Fruit fly (Drosophila melanogaster) whole organism, embryonic: Measurements from ENCODE around the gene CheA75a.

Experiments
- CG5245 ChIP-seq: fragments of 200-800 bp; sonication (Bioruptor generic); optimal IDR thresholded peaks from 3 replicates; lab custom pipeline; 2016; ENCODE audit warnings: missing biosample characterization, missing genetic modification characterization
- CG7839 ChIP-seq: fragments of 200-800 bp; sonication (Bioruptor generic); optimal IDR thresholded peaks from 3 replicates; lab custom pipeline; 2018; ENCODE audit warnings: missing biosample characterization, mild to moderate bottlenecking, missing genetic modification characterization, moderate library complexity
- CG9727 ChIP-seq: fragments of 200-800 bp; sonication (Bioruptor generic); optimal IDR thresholded peaks from 3 replicates; lab custom pipeline; 2017; ENCODE audit warnings: missing biosample characterization, mild to moderate bottlenecking, missing genetic modification characterization
- D19B ChIP-seq: fragments of 200-800 bp; sonication (Bioruptor generic); optimal IDR thresholded peaks from 2 replicates; lab custom pipeline; 2017; ENCODE audit warnings: missing biosample characterization, mild to moderate bottlenecking, missing genetic modification characterization
- Dip3 ChIP-seq: fragments of 200-800 bp; sonication (Bioruptor generic); optimal IDR thresholded peaks from 3 replicates; lab custom pipeline; 2016; ENCODE audit warnings: missing biosample characterization, missing genetic modification characterization
- Hey ChIP-seq: fragments of 200-800 bp; sonication (Bioruptor generic); optimal IDR thresholded peaks from 3 replicates; lab custom pipeline; 2018; ENCODE audit warnings: missing biosample characterization, mild to moderate bottlenecking, missing genetic modification characterization
- Hr3 ChIP-seq: fragments of 200-800 bp; sonication (Bioruptor generic); optimal IDR thresholded peaks from 3 replicates; lab custom pipeline; 2016; ENCODE audit warnings: missing biosample characterization, missing genetic modification characterization
- btn ChIP-seq: fragments of 200-800 bp; sonication (Bioruptor generic); optimal IDR thresholded peaks from 2 replicates; lab custom pipeline; 2016; ENCODE audit warnings: missing biosample characterization, missing genetic modification characterization
- chif ChIP-seq, 2 experiments: fragments of 200-800 bp; sonication (Bioruptor generic); optimal IDR thresholded peaks; 3 replicates each; lab custom pipeline; 2016; ENCODE audit warnings: missing biosample characterization in 2 of 2, missing genetic modification characterization in 2 of 2
- gfzf ChIP-seq: fragments of 200-800 bp; sonication (Bioruptor generic); optimal IDR thresholded peaks from 2 replicates; lab custom pipeline; 2016; ENCODE audit warnings: missing biosample characterization, mild to moderate bottlenecking, missing genetic modification characterization, moderate library complexity
- pan ChIP-seq, 4 experiments: fragments of >200 bp in 3 of 4; fragments of 200-800 bp in 1 of 4; sonication (Bioruptor generic) in 1 of 4; optimal IDR thresholded peaks in 3 of 4; IDR thresholded peaks in 1 of 4; 2 replicates each; pipeline versions ENCODE4 v1.3.6 to Lab custom; 2017 to 2022; ENCODE audit warnings: missing biosample characterization in 2 of 4, missing genetic modification characterization in 2 of 4, mixed read lengths in 1 of 4
- sisA ChIP-seq: fragments of 200-800 bp; sonication (Bioruptor generic); IDR thresholded peaks from 2 replicates; pipeline ENCODE4 v1.3.6; 2022; ENCODE audit warnings: missing biosample characterization, missing genetic modification characterization

dm6 chr3L:18297328-18297727 is 45.4 kb downstream of the CheA75a start:
- TF ChIP-seq CG7839 (peak; percentile 60), sisA (GFP tag; lab: Robert Waterston, UW) (no peak), Dip3 (GFP tag; lab: Kevin White, UChicago) (no peak), CG9727 (peak; percentile 76), Hey (tag; lab: Kevin White, UChicago) (no peak), Hr3 (peak; percentile 19), gfzf (GFP tag; lab: Kevin White, UChicago) (no peak), D19B (GFP tag; lab: Kevin White, UChicago) (no peak), pan (optimal IDR thresholded peaks at IDR 0.05; lab: Kevin White, UChicago) (no peak), pan (GFP tag; optimal IDR thresholded peaks at IDR 0.05 in 1 of 2, IDR thresholded peaks at IDR 0.05 in 1 of 2) (no peak), btn (GFP tag; lab: Kevin White, UChicago) (no peak), chif (GFP tag; optimal IDR thresholded peaks at IDR 0.05; lab: Kevin White, UChicago) (no peak), CG5245 (GFP tag; lab: Kevin White, UChicago) (no peak)
